Worm (Caenorhabditis elegans) whole organism, L3 larva: ENCODE data around the gene gadr-3.

ENCODE experiments used
- lin-39 ChIP-seq: fragments of 150-350 bp; optimal IDR thresholded peaks from 2 replicates; lab custom pipeline; 2018; ENCODE audit warnings: missing biosample characterization, missing genetic modification reagents, missing genetic modification characterization
- nhr-237 ChIP-seq: fragments of 150-350 bp; optimal IDR thresholded peaks from 2 replicates; lab custom pipeline; 2014; ENCODE audit warnings: missing biosample characterization, missing genetic modification characterization
- pqm-1 ChIP-seq: fragments of 150-350 bp; optimal IDR thresholded peaks from 2 replicates; lab custom pipeline; 2017; ENCODE audit warnings: missing biosample characterization, missing genetic modification characterization, inconsistent platforms
- unc-39 ChIP-seq: sonication (generic microtip); optimal IDR thresholded peaks from 4 replicates; lab custom pipeline; 2017; ENCODE audit warnings: missing biosample characterization, missing genetic modification characterization
- unc-62 ChIP-seq: fragments of 150-350 bp; sonication (generic microtip); optimal IDR thresholded peaks from 4 replicates; lab custom pipeline; 2014; ENCODE audit warnings: missing biosample characterization, missing genetic modification reagents, missing genetic modification characterization

DNA sequence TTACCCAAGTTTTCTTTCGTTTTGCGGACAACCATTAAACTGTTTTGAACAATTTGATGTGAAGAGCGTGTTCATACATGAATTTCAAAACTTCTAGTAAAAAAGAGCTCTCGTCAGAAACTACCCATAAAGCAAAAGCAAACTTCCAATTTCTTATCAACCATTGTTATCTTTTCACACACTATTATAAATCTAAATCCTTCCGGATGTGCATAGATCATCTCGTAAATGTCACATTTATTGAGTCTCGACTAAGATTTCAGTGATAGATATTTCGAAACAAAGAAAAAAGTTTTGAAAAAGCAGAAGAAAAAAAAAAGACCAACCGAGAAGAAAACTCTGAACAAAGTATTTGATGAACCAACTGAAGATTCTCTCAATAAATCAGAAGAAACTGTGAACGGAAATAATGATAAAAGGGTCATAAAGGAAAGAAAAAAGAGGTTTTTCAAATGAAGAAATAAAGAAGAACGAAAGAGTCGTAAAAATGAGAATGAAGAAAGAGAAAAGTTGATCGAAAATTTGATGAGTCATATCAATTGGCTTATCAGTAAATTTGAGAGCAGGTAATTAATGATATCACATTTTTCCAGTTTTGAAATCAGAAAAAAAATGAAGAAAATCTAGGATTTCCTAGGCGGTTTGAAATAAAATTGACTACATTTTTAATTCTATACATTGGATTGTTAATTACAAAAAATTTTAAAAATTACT, 4.8 kb upstream of the gadr-3 start:
- TF ChIP-seq unc-39 (no peak), lin-39 (tag; lab: Kevin White, UChicago) (no peak), nhr-237 (tag; lab: Kevin White, UChicago) (no peak), unc-62 (GFP tag; lab: Kevin White, UChicago) (no peak), pqm-1 (peak; percentile 38)
